Worm (Caenorhabditis elegans) whole organism, early embryonic: ENCODE data around the gene fbxa-120.

Source experiments
- aly-1 ChIP-seq: sonication (generic microtip); optimal IDR thresholded peaks from 2 replicates; lab custom pipeline; 2016; ENCODE audit warnings: missing genetic modification characterization, missing compliant biosample characterization
- ama-1 ChIP-seq: fragments of 150-350 bp; optimal IDR thresholded peaks from 2 replicates; lab custom pipeline; 2014
- ceh-13 ChIP-seq: fragments of 200-800 bp; sonication (Bioruptor generic); optimal IDR thresholded peaks from 2 replicates; lab custom pipeline; 2018; ENCODE audit warnings: mild to moderate bottlenecking, missing genetic modification characterization, missing compliant biosample characterization
- ceh-36 ChIP-seq: sonication (generic microtip); optimal IDR thresholded peaks from 2 replicates; lab custom pipeline; 2016; ENCODE audit warnings: missing genetic modification characterization, inconsistent platforms, missing compliant biosample characterization
- flt-1 ChIP-seq: fragments of 200-800 bp; sonication (Bioruptor generic); IDR thresholded peaks from 2 replicates; pipeline ENCODE4 v1.3.6; 2022; ENCODE audit warnings: missing genetic modification characterization, missing compliant biosample characterization
- hmg-4 ChIP-seq: fragments of 200-800 bp; sonication (Bioruptor generic); optimal IDR thresholded peaks from 2 replicates; lab custom pipeline; 2018; ENCODE audit warnings: mild to moderate bottlenecking, missing genetic modification characterization, missing compliant biosample characterization
- pes-1 ChIP-seq: fragments of 200-800 bp; sonication (Bioruptor generic); IDR thresholded peaks from 2 replicates; pipeline ENCODE4 v1.3.6; 2022; ENCODE audit warnings: missing genetic modification reagents, missing genetic modification characterization, missing compliant biosample characterization
- sea-1 ChIP-seq: fragments of 200-800 bp; sonication (Bioruptor generic); conservative IDR thresholded peaks from 2 replicates; pipeline ENCODE4 v1.3.6; 2022; ENCODE audit warnings: missing genetic modification characterization, missing compliant biosample characterization
- tbx-37 ChIP-seq: fragments of 200-800 bp; sonication (Bioruptor generic); conservative IDR thresholded peaks from 2 replicates; pipeline ENCODE4 v1.3.6; 2022; ENCODE audit warnings: missing genetic modification reagents, missing genetic modification characterization, missing compliant biosample characterization

DNA sequence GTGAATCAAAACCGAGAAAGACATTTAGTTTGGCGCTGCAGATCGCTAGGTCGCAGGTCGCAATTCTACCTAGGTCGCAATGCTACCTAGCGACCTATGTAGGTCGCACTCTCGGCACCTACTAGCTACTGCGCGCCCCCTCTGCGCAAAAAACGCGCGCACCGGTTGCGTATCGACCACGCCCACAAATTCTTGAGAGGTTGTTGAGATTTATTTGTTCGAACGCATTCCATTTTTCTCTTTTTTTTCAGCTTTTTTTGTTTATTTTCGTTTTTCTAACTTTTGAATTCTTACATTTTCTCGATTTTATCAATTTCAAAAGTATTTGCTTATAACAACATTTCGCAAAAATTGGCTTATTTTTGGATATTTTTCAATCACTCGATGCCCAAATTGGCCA lies 619 bp upstream of the fbxa-120 start, which contains the start of gene C33E10.10:
- TF ChIP-seq pes-1 (GFP tag; lab: Robert Waterston, UW) (no peak), ceh-36 (tag; lab: Kevin White, UChicago) (no peak), ceh-13 (GFP tag; lab: Kevin White, UChicago) (no peak), ama-1 (lab: Kevin White, UChicago) (no peak), aly-1 (tag; lab: Kevin White, UChicago) (no peak), hmg-4 (no peak), flt-1 (GFP tag; lab: Robert Waterston, UW) (no peak), tbx-37 (GFP tag; lab: Robert Waterston, UW) (no peak), sea-1 (no peak)
